Fruit fly (Drosophila melanogaster) ovary, adult (tissue): ENCODE data around the gene CG31952.

Experiments
- CG17801 ChIP-seq: fragments of 200-800 bp; optimal IDR thresholded peaks from 2 replicates; lab custom pipeline; 2019; ENCODE audit warnings: missing biosample characterization, mild to moderate bottlenecking, missing genetic modification characterization, moderate library complexity; ENCODE audit not compliant: partially characterized antibody

Gene CG31952

DNA sequence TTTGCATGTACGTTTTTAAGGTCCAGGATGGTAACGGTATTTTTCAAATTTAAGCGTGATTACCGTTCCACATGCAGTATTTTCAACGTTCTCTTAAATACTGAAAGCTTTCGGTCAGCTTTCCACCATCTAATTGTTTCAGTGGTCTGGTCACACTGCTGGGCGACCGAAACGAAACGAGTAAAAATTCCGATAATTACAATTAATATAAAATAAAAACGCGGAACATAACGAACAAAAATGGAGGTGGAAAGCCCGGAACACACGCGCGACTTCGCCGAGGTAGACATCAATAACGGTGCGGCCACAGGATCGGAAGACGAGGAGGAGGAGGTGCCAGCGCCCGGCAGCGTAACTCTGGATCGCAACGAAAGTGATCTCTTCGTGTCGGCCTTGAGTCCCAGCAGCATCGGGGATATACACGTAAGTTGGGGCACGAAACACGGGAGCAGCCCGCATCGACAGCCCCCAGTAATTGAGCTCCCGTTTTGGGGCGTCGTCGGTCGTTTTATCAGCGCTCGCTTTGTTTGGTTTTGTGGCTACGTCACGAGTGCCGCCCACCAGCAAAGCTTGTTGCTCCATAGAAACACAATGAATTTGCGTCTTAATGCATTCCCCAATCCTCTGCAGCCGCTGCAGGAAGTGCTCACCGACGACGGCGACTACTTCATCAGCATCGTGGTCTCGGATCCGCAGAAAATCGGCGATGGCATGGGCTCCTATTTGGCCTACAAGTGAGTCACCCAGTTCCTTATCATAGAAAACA is 33.2 kb downstream of the CG31952 start, which contains the start of gene Snx1:
Snx1 (plus strand) TSS at position 129 of the 766 bp plus-strand sequence.
- TF ChIP-seq CG17801 = peak; percentile 52

DNA sequence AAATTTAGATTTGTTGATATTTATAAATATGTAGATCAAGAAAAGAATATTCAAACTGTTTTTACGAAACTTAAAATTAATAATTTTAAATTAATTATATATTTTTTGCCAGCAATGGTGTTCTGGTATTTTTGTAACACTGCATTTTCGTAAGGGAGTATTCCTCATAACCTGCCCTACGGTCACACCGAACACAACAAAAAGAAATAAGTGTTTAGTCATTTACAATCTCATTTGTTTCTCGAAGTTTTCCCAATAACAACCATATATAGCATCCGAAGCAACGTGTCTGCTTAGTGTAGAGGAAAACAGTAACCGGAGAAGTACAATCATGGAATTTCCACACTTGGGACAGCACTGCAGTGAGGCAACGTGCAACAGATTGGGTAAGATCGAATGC is 35.8 kb downstream of the CG31952 start, which contains the start of gene CG12795:
CG12795 (plus strand) TSS at position 181 of the 400 bp plus-strand sequence.
- TF ChIP-seq CG17801 = peak; percentile 35

DNA sequence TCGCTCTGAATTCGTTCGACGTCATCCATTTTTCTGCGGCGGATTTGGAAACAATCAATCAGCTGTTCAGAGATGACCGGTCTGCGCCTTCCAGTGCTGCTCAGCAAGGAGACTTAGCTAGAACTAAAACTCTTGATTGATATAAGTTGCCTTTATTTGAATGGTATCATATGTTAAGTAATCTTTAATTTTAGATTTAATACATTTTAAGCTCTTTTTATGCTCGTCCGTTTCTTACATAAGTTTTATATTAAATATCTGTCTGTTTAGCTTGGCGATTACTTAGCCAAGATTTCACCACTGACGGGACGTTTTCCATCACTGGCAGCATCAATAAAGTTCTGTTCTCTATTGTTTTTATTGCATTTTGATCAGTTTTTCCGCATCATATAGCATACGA is 40.5 kb downstream of the CG31952 start, which contains the start of the genes Cog3 and Sec5:
Cog3 (minus strand) TSS at position 58 of the 400 bp plus-strand sequence.
Sec5 (plus strand) TSS at position 296 of the 400 bp plus-strand sequence.
- TF ChIP-seq CG17801 = peak; percentile 55

DNA sequence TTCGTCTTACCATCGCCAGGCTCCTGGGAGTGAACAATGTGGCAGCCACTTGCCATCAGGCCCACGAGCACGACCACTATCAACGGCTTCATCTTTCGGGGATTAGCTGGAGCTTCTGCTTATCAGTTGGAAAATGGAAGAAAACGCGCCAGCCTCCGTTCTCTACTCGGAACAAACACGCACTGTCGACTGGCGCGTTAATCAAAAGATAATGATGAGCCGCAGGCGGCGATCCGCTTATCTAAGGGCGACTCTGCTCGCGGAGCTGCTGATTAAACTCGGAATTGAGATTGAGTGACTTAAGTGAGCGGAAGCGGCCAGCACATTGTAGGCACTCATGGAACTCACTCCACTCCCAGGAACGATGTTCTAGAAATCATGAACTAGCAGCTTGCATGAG is 45.3 kb downstream of the CG31952 start, which contains the start of gene CG3246:
CG3246 (minus strand) TSS at position 193 of the 400 bp plus-strand sequence.
- no peak for TF ChIP-seq CG17801

DNA sequence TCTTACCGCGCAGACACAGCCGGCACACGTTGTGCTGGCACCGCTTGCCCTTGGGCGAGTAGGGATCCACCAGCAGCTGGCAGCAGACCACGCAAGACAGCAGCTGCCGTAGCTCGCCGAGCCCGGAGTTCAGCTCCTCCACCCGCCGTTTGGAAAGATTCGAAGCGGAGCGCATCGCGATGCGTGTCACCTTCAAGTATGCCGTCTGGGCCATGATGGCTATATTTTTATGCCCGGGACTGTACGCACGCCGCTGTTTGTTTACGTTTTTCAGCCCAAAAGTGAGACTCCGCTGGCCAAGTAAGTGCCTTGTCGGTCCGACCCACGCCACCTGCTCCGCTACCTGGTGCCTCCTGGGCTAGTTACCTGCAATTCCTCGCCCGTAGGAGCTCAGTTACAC is 48.9 kb downstream of the CG31952 start:
- TF ChIP-seq CG17801 = no peak

DNA sequence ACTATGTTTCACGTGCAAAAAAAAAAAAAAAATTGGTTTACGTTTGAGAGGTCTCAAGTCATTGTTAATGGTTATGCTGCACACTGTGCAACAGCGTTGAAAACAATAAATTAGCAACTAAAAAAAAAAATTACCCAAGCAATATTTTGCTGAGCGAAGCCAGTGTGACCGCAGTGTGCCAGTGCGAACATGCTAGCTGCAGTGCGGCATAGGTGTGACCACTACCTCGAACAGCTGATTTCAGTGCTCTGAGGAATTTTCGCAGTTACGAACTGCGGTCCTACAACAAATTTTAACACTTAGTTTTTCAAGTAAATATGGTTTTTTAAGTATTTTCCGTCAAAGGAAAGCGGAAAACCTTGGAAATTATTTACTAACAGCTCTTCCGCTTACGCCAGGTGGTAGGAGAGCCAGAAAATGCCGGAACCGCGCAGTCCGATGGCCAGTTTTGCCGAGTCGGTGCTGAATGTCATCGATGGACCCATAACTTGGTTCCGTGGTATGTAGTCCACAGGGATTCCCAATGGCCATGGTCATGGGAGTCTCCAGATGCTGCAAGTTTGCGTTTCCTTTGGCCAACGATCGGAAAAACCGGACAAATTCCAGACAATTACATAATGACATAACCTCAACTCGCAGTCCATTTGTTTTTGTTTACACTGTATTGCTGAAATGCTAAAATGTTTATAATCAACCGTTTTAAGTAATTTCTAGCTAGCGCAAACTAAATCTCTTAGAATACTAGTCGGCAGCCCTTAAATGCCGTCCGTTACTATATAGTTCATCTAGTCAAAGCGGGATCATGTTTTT is 49.6 kb downstream of the CG31952 start, which contains the start of the genes msl-2 and ND-PDSW:
msl-2 (minus strand) TSS at position 195 of the 810 bp plus-strand sequence.
ND-PDSW (plus strand) TSS at position 240 of the 810 bp plus-strand sequence.
- no peak for TF ChIP-seq CG17801

DNA sequence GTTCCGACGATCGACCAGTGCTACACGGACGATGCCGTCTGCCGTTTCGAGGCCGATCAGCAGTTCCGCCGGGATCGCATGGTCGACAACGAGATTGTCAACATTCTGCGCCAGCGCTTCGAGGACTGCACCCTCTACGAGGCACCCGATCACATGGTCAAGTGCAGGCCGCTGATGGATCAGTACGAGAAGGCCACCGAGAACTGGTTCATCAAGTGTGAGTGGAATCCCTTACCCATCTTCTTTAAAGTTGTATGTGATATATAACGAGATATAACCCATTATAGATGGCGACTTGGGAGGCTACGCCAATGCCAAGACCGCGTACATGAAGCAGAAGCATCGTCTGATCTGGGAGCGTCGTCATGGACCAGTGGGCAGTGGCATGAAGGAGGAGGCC is 50.4 kb downstream of the CG31952 start:
- no peak for TF ChIP-seq CG17801
